Worm (Caenorhabditis elegans) whole organism, early embryonic: ENCODE results near the gene ntl-2.

ENCODE experiments used
- B0310.2 ChIP-seq: sonication (generic microtip); optimal IDR thresholded peaks from 2 replicates; lab custom pipeline; 2016; ENCODE audit warnings: mild to moderate bottlenecking, missing genetic modification characterization, missing compliant biosample characterization
- F13C5.2 ChIP-seq: sonication (generic microtip); optimal IDR thresholded peaks from 2 replicates; lab custom pipeline; 2017; ENCODE audit warnings: mild to moderate bottlenecking, missing genetic modification characterization, inconsistent platforms, missing compliant biosample characterization
- aly-1 ChIP-seq: sonication (generic microtip); optimal IDR thresholded peaks from 2 replicates; lab custom pipeline; 2016; ENCODE audit warnings: missing genetic modification characterization, missing compliant biosample characterization
- ama-1 ChIP-seq: fragments of 150-350 bp; optimal IDR thresholded peaks from 2 replicates; lab custom pipeline; 2014
- ceh-13 ChIP-seq: fragments of 200-800 bp; sonication (Bioruptor generic); optimal IDR thresholded peaks from 2 replicates; lab custom pipeline; 2018; ENCODE audit warnings: mild to moderate bottlenecking, missing genetic modification characterization, missing compliant biosample characterization
- ceh-36 ChIP-seq: sonication (generic microtip); optimal IDR thresholded peaks from 2 replicates; lab custom pipeline; 2016; ENCODE audit warnings: missing genetic modification characterization, inconsistent platforms, missing compliant biosample characterization
- ets-7 ChIP-seq: sonication (generic microtip); optimal IDR thresholded peaks from 2 replicates; lab custom pipeline; 2016; ENCODE audit warnings: missing genotype, missing genetic modification characterization, missing compliant biosample characterization
- flt-1 ChIP-seq: fragments of 200-800 bp; sonication (Bioruptor generic); IDR thresholded peaks from 2 replicates; pipeline ENCODE4 v1.3.6; 2022; ENCODE audit warnings: missing genetic modification characterization, missing compliant biosample characterization
- hmbx-1 ChIP-seq: sonication (generic microtip); optimal IDR thresholded peaks from 2 replicates; lab custom pipeline; 2016; ENCODE audit warnings: mild to moderate bottlenecking, missing genetic modification characterization, missing compliant biosample characterization
- hmg-4 ChIP-seq: fragments of 200-800 bp; sonication (Bioruptor generic); optimal IDR thresholded peaks from 2 replicates; lab custom pipeline; 2018; ENCODE audit warnings: mild to moderate bottlenecking, missing genetic modification characterization, missing compliant biosample characterization
- hnd-1 ChIP-seq: sonication (generic microtip); optimal IDR thresholded peaks from 2 replicates; lab custom pipeline; 2016; ENCODE audit warnings: missing genetic modification characterization, missing compliant biosample characterization
- pes-1 ChIP-seq: fragments of 200-800 bp; sonication (Bioruptor generic); IDR thresholded peaks from 2 replicates; pipeline ENCODE4 v1.3.6; 2022; ENCODE audit warnings: missing genetic modification reagents, missing genetic modification characterization, missing compliant biosample characterization
- scrt-1 ChIP-seq: fragments of 200-800 bp; sonication (Bioruptor generic); IDR thresholded peaks from 2 replicates; pipeline ENCODE4 v1.3.6; 2022; ENCODE audit warnings: missing genetic modification characterization, missing compliant biosample characterization
- sea-1 ChIP-seq: fragments of 200-800 bp; sonication (Bioruptor generic); conservative IDR thresholded peaks from 2 replicates; pipeline ENCODE4 v1.3.6; 2022; ENCODE audit warnings: missing genetic modification characterization, missing compliant biosample characterization
- tbx-11 ChIP-seq: fragments of 200-800 bp; sonication (Bioruptor generic); IDR thresholded peaks from 2 replicates; pipeline ENCODE4 v1.3.6; 2022; ENCODE audit warnings: missing genetic modification characterization, missing compliant biosample characterization
- tbx-37 ChIP-seq: fragments of 200-800 bp; sonication (Bioruptor generic); conservative IDR thresholded peaks from 2 replicates; pipeline ENCODE4 v1.3.6; 2022; ENCODE audit warnings: missing genetic modification reagents, missing genetic modification characterization, missing compliant biosample characterization
- tra-4 ChIP-seq: sonication (generic microtip); optimal IDR thresholded peaks from 2 replicates; lab custom pipeline; 2017; ENCODE audit warnings: missing genetic modification characterization, missing compliant biosample characterization

Gene ntl-2

ce11 chrII:4376295-4377172, at the start of gene ntl-2:
TSS of gene ntl-2 (minus strand) at chrII:4376465.
- no peak for TF ChIP-seq hmbx-1 (tag; lab: Kevin White, UChicago)
- peak; percentile 16 for TF ChIP-seq ceh-13 (GFP tag; lab: Kevin White, UChicago)
- TF ChIP-seq F13C5.2 (tag; lab: Kevin White, UChicago): peak; percentile 75
- peak; percentile 66 for TF ChIP-seq pes-1
- TF ChIP-seq tbx-37: no peak
- no peak for TF ChIP-seq ets-7 (tag; lab: Kevin White, UChicago)
- TF ChIP-seq tra-4 (tag; lab: Kevin White, UChicago): no peak
- no peak for TF ChIP-seq hnd-1
- peak; percentile 55 for TF ChIP-seq B0310.2 (tag; lab: Kevin White, UChicago)
- TF ChIP-seq ama-1 (lab: Kevin White, UChicago): no peak
- peak; percentile 67 for TF ChIP-seq ceh-36 (tag; lab: Kevin White, UChicago)
- TF ChIP-seq aly-1 (tag; lab: Kevin White, UChicago): no peak
- TF ChIP-seq flt-1 (GFP tag; lab: Robert Waterston, UW): peak; percentile 29; the same call in 1 of the 2 replicates
- peak; percentile 44; the same call in 1 of the 2 replicates for TF ChIP-seq tbx-11 (GFP tag; lab: Robert Waterston, UW)
- no peak for TF ChIP-seq scrt-1
- TF ChIP-seq sea-1 (GFP tag; lab: Robert Waterston, UW): 0 out of 2 replicates have a peak, but pooled peaks have one; percentile 58
- peak; percentile 93 for TF ChIP-seq hmg-4 (GFP tag; lab: Kevin White, UChicago)

ce11 chrII:4424807-4425206, 48.5 kb upstream of the ntl-2 start, which contains the start of the genes dcaf-13 and toe-1:
TSS of gene dcaf-13 (minus strand) at chrII:4424902.
TSS of gene toe-1 (plus strand) at chrII:4425167.
- no peak for TF ChIP-seq flt-1 (GFP tag; lab: Robert Waterston, UW)
- TF ChIP-seq ceh-13 (GFP tag; lab: Kevin White, UChicago): no peak
- no peak for TF ChIP-seq tbx-37
- no peak for TF ChIP-seq ets-7 (tag; lab: Kevin White, UChicago)
- TF ChIP-seq tra-4 (tag; lab: Kevin White, UChicago): no peak
- TF ChIP-seq hmbx-1 (tag; lab: Kevin White, UChicago): no peak
- TF ChIP-seq F13C5.2 (tag; lab: Kevin White, UChicago): no peak
- TF ChIP-seq tbx-11 (GFP tag; lab: Robert Waterston, UW): no peak
- TF ChIP-seq aly-1 (tag; lab: Kevin White, UChicago): no peak
- TF ChIP-seq hnd-1: no peak
- no peak for TF ChIP-seq hmg-4 (GFP tag; lab: Kevin White, UChicago)
- TF ChIP-seq pes-1: no peak
- no peak for TF ChIP-seq ceh-36 (tag; lab: Kevin White, UChicago)
- TF ChIP-seq B0310.2 (tag; lab: Kevin White, UChicago): no peak
- no peak for TF ChIP-seq sea-1 (GFP tag; lab: Robert Waterston, UW)
- TF ChIP-seq ama-1 (lab: Kevin White, UChicago): no peak
- no peak for TF ChIP-seq scrt-1

- TF ChIP-seq hmbx-1 (tag; lab: Kevin White, UChicago) (no peak), tra-4 (tag; lab: Kevin White, UChicago) (no peak), aly-1 (tag; lab: Kevin White, UChicago) (no peak), hmg-4 (GFP tag; lab: Kevin White, UChicago) (no peak), flt-1 (GFP tag; lab: Robert Waterston, UW) (no peak)
Observed at ce11 chrII:4419956-4420355, 43.7 kb upstream of the ntl-2 start, which contains the start of gene bpnt-1. TSS of gene bpnt-1 (plus strand) at chrII:4420256.

ce11 chrII:4417333-4417732, 41.1 kb upstream of the ntl-2 start, which contains the start of gene sod-5:
TSS of gene sod-5 (plus strand) at chrII:4417633.
- TF ChIP-seq ceh-13 (GFP tag; lab: Kevin White, UChicago): no peak
- no peak for TF ChIP-seq B0310.2 (tag; lab: Kevin White, UChicago)
- TF ChIP-seq ceh-36 (tag; lab: Kevin White, UChicago): no peak
- no peak for TF ChIP-seq tra-4 (tag; lab: Kevin White, UChicago)
- no peak for TF ChIP-seq tbx-11 (GFP tag; lab: Robert Waterston, UW)
- no peak for TF ChIP-seq scrt-1
- no peak for TF ChIP-seq tbx-37
- TF ChIP-seq ets-7 (tag; lab: Kevin White, UChicago): no peak
- TF ChIP-seq ama-1 (lab: Kevin White, UChicago): no peak
- no peak for TF ChIP-seq sea-1 (GFP tag; lab: Robert Waterston, UW)
- TF ChIP-seq aly-1 (tag; lab: Kevin White, UChicago): no peak
- no peak for TF ChIP-seq pes-1
- TF ChIP-seq hmg-4 (GFP tag; lab: Kevin White, UChicago): no peak
- no peak for TF ChIP-seq hmbx-1 (tag; lab: Kevin White, UChicago)
- no peak for TF ChIP-seq flt-1 (GFP tag; lab: Robert Waterston, UW)
- no peak for TF ChIP-seq F13C5.2 (tag; lab: Kevin White, UChicago)
- TF ChIP-seq hnd-1: no peak

- TF ChIP-seq ceh-13 (GFP tag; lab: Kevin White, UChicago): no peak
- no peak for TF ChIP-seq ets-7 (tag; lab: Kevin White, UChicago)
Observed at ce11 chrII:4409650-4410049, 33.4 kb upstream of the ntl-2 start.

ce11 chrII:4405358-4405757, 29.1 kb upstream of the ntl-2 start, which contains the start of gene ZK430.5:
TSS of gene ZK430.5 (plus strand) at chrII:4405658.
- TF ChIP-seq hnd-1 (no peak), aly-1 (tag; lab: Kevin White, UChicago) (no peak), F13C5.2 (tag; lab: Kevin White, UChicago) (no peak), flt-1 (GFP tag; lab: Robert Waterston, UW) (no peak), ama-1 (lab: Kevin White, UChicago) (no peak), B0310.2 (tag; lab: Kevin White, UChicago) (no peak), ets-7 (tag; lab: Kevin White, UChicago) (no peak), tbx-11 (GFP tag; lab: Robert Waterston, UW) (no peak)
